Worm (Caenorhabditis elegans) whole organism, young adult: ENCODE measurements around the gene ssp-32.

Experiments used
- T26A5.8 ChIP-seq: sonication (generic microtip); optimal IDR thresholded peaks from 2 replicates; lab custom pipeline; 2016; ENCODE audit warnings: missing genetic modification characterization, missing compliant biosample characterization
- ama-1 ChIP-seq, 3 experiments: fragments of 150-350 bp in 1 of 3; sonication (generic microtip) in 2 of 3; optimal IDR thresholded peaks; 2 replicates each; lab custom pipeline; 2014 to 2018; ENCODE audit warnings: missing biosample characterization in 2 of 3, missing genetic modification characterization in 2 of 3, missing genetic modification reagents in 2 of 3
- cebp-2 ChIP-seq: fragments of 200-800 bp; sonication (Bioruptor generic); IDR thresholded peaks from 2 replicates; pipeline ENCODE4 v1.3.6; 2022; ENCODE audit warnings: missing genetic modification characterization, missing compliant biosample characterization
- ceh-58 ChIP-seq: fragments of 200-800 bp; sonication (Bioruptor generic); IDR thresholded peaks from 2 replicates; pipeline ENCODE4 v1.3.6; 2022; ENCODE audit warnings: missing genetic modification characterization, missing compliant biosample characterization
- ztf-25 ChIP-seq: fragments of 200-800 bp; sonication (Bioruptor generic); IDR thresholded peaks from 2 replicates; pipeline ENCODE4 v1.3.6; 2022; ENCODE audit warnings: missing genetic modification reagents, missing genetic modification characterization, missing compliant biosample characterization

- no peak for TF ChIP-seq ama-1 (optimal IDR thresholded peaks at IDR 0.05; lab: Kevin White, UChicago)
- TF ChIP-seq ama-1 (GFP tag; optimal IDR thresholded peaks at IDR 0.05; lab: Kevin White, UChicago), result no peak
- TF ChIP-seq cebp-2 (GFP tag; lab: Robert Waterston, UW), result no peak
- TF ChIP-seq T26A5.8 (tag; lab: Kevin White, UChicago), result no peak
- no peak for TF ChIP-seq ztf-25 (GFP tag; lab: Robert Waterston, UW)
- TF ChIP-seq ceh-58 (GFP tag; lab: Robert Waterston, UW), result no peak
Measured at ce11 chrIV:9891938-9892337, 3.2 kb upstream of the ssp-32 start, which contains the start of gene F32B6.4.
